Worm (Caenorhabditis elegans) whole organism, late embryonic: ENCODE measurements around the gene srg-42.

Experiments
- C08G9.2 ChIP-seq: sonication (generic microtip); optimal IDR thresholded peaks from 2 replicates; lab custom pipeline; 2016; ENCODE audit warnings: mild to moderate bottlenecking, missing genetic modification characterization, moderate library complexity, missing compliant biosample characterization
- K09A11.1 ChIP-seq: sonication (generic microtip); optimal IDR thresholded peaks from 2 replicates; lab custom pipeline; 2017; ENCODE audit warnings: antibody characterized with exemption, mild to moderate bottlenecking, missing genetic modification characterization, missing compliant biosample characterization; ENCODE audit not compliant: insufficient read depth
- ama-1 ChIP-seq: fragments of 150-350 bp; optimal IDR thresholded peaks from 2 replicates; lab custom pipeline; 2014
- ceh-18 ChIP-seq: sonication (generic microtip); optimal IDR thresholded peaks from 2 replicates; lab custom pipeline; 2016; ENCODE audit warnings: missing genetic modification characterization, missing compliant biosample characterization
- ceh-2 ChIP-seq: sonication (generic microtip); optimal IDR thresholded peaks from 2 replicates; lab custom pipeline; 2016; ENCODE audit warnings: missing genotype, missing genetic modification characterization, missing compliant biosample characterization
- ceh-24 ChIP-seq: sonication (generic microtip); optimal IDR thresholded peaks from 2 replicates; lab custom pipeline; 2016; ENCODE audit warnings: mild to moderate bottlenecking, missing genetic modification characterization, missing compliant biosample characterization
- ceh-34 ChIP-seq: sonication (generic microtip); optimal IDR thresholded peaks from 2 replicates; lab custom pipeline; 2016; ENCODE audit warnings: mild to moderate bottlenecking, missing genetic modification characterization, missing compliant biosample characterization
- ceh-45 ChIP-seq: fragments of 200-800 bp; sonication (Bioruptor generic); IDR thresholded peaks from 2 replicates; pipeline ENCODE4 v1.3.6; 2022; ENCODE audit warnings: missing genetic modification reagents, missing genetic modification characterization, missing compliant biosample characterization
- che-1 ChIP-seq: sonication (generic microtip); optimal IDR thresholded peaks from 2 replicates; lab custom pipeline; 2016; ENCODE audit warnings: mild to moderate bottlenecking, missing genetic modification characterization, missing compliant biosample characterization
- dve-1 ChIP-seq: sonication (generic microtip); optimal IDR thresholded peaks from 2 replicates; lab custom pipeline; 2017; ENCODE audit warnings: antibody characterized with exemption, mild to moderate bottlenecking, missing genetic modification characterization, missing compliant biosample characterization
- elt-2 ChIP-seq: sonication (generic microtip); optimal IDR thresholded peaks from 2 replicates; lab custom pipeline; 2016; ENCODE audit warnings: missing genetic modification reagents, missing genetic modification characterization, missing compliant biosample characterization
- elt-4 ChIP-seq: sonication (generic microtip); optimal IDR thresholded peaks from 2 replicates; lab custom pipeline; 2016; ENCODE audit warnings: missing genetic modification characterization, missing compliant biosample characterization
- ets-4 ChIP-seq: sonication (generic microtip); optimal IDR thresholded peaks from 2 replicates; lab custom pipeline; 2016; ENCODE audit warnings: missing genetic modification characterization, missing compliant biosample characterization
- eyg-1 ChIP-seq: sonication (generic microtip); optimal IDR thresholded peaks from 2 replicates; lab custom pipeline; 2016; ENCODE audit warnings: missing genotype, missing genetic modification characterization, missing compliant biosample characterization
- fax-1 ChIP-seq: sonication (generic microtip); optimal IDR thresholded peaks from 2 replicates; lab custom pipeline; 2016; ENCODE audit warnings: missing genotype, missing genetic modification characterization, missing compliant biosample characterization
- hlh-30 ChIP-seq: sonication (generic microtip); optimal IDR thresholded peaks from 2 replicates; lab custom pipeline; 2017; ENCODE audit warnings: antibody characterized with exemption, missing genetic modification characterization, missing compliant biosample characterization; ENCODE audit not compliant: insufficient read depth
- hlh-8 ChIP-seq: sonication (generic microtip); optimal IDR thresholded peaks from 2 replicates; lab custom pipeline; 2016; ENCODE audit warnings: missing genotype, missing genetic modification characterization, missing compliant biosample characterization
- lin-11 ChIP-seq: fragments of 200-800 bp; sonication (Bioruptor generic); optimal IDR thresholded peaks from 2 replicates; lab custom pipeline; 2018; ENCODE audit warnings: mild to moderate bottlenecking, missing genetic modification characterization, missing compliant biosample characterization
- madf-2 ChIP-seq: sonication (generic microtip); optimal IDR thresholded peaks from 2 replicates; lab custom pipeline; 2017; ENCODE audit warnings: missing genetic modification characterization, missing compliant biosample characterization
- nfya-1 ChIP-seq: sonication (generic microtip); optimal IDR thresholded peaks from 2 replicates; lab custom pipeline; 2017; ENCODE audit warnings: missing genetic modification characterization, mild to moderate bottlenecking, missing compliant biosample characterization, antibody characterized with exemption, moderate library complexity
- nhr-232 ChIP-seq: sonication (generic microtip); optimal IDR thresholded peaks from 2 replicates; lab custom pipeline; 2016; ENCODE audit warnings: missing genetic modification characterization, missing compliant biosample characterization
- npax-4 ChIP-seq: sonication (generic microtip); optimal IDR thresholded peaks from 2 replicates; lab custom pipeline; 2016; ENCODE audit warnings: missing genetic modification characterization, missing compliant biosample characterization
- odd-2 ChIP-seq: sonication (generic microtip); optimal IDR thresholded peaks from 2 replicates; lab custom pipeline; 2017; ENCODE audit warnings: antibody characterized with exemption, mild to moderate bottlenecking, missing genetic modification characterization, missing compliant biosample characterization
- pag-3 ChIP-seq: sonication (generic microtip); optimal IDR thresholded peaks from 2 replicates; lab custom pipeline; 2016; ENCODE audit warnings: missing compliant biosample characterization, missing genetic modification characterization, borderline replicate concordance
- pha-4 ChIP-seq: fragments of 150-350 bp; optimal IDR thresholded peaks from 2 replicates; lab custom pipeline; 2018; ENCODE audit warnings: missing biosample characterization, missing genetic modification reagents, missing genetic modification characterization
- pqm-1 ChIP-seq: sonication (generic microtip); optimal IDR thresholded peaks from 2 replicates; lab custom pipeline; 2016; ENCODE audit warnings: missing genetic modification characterization, missing compliant biosample characterization
- pros-1 ChIP-seq: fragments of 150-350 bp; optimal IDR thresholded peaks from 2 replicates; lab custom pipeline; 2014; ENCODE audit warnings: missing biosample characterization, missing genetic modification reagents, missing genetic modification characterization
- sox-2 ChIP-seq: fragments of 200-800 bp; sonication (Bioruptor generic); IDR thresholded peaks from 2 replicates; pipeline ENCODE4 v1.3.6; 2022; ENCODE audit warnings: missing genetic modification reagents, missing genetic modification characterization, missing compliant biosample characterization
- tbx-7 ChIP-seq: sonication (generic microtip); optimal IDR thresholded peaks from 2 replicates; lab custom pipeline; 2016; ENCODE audit warnings: missing genotype, missing genetic modification characterization, missing compliant biosample characterization
- unc-3 ChIP-seq, 2 experiments: fragments of 200-800 bp in 1 of 2; sonication (Bioruptor generic) in 1 of 2; sonication (generic microtip) in 1 of 2; conservative IDR thresholded peaks in 1 of 2; optimal IDR thresholded peaks in 1 of 2; 2 replicates each; pipeline versions ENCODE4 v1.3.6 to Lab custom; 2016 to 2022; ENCODE audit warnings: missing compliant biosample characterization in 2 of 2, missing genetic modification characterization in 2 of 2, missing genetic modification reagents in 1 of 2
- unc-42 ChIP-seq: sonication (generic microtip); optimal IDR thresholded peaks from 2 replicates; lab custom pipeline; 2016; ENCODE audit warnings: missing genotype, missing genetic modification characterization, missing compliant biosample characterization
- unc-55 ChIP-seq: sonication (generic microtip); optimal IDR thresholded peaks from 2 replicates; lab custom pipeline; 2017; ENCODE audit warnings: missing biosample characterization, missing genetic modification reagents, missing genetic modification characterization
- unc-86 ChIP-seq: sonication (generic microtip); optimal IDR thresholded peaks from 2 replicates; lab custom pipeline; 2016; ENCODE audit warnings: missing genetic modification characterization, missing compliant biosample characterization
- zip-5 ChIP-seq: sonication (generic microtip); optimal IDR thresholded peaks from 2 replicates; lab custom pipeline; 2016; ENCODE audit warnings: missing genetic modification characterization, missing compliant biosample characterization

The srg-42 gene

DNA sequence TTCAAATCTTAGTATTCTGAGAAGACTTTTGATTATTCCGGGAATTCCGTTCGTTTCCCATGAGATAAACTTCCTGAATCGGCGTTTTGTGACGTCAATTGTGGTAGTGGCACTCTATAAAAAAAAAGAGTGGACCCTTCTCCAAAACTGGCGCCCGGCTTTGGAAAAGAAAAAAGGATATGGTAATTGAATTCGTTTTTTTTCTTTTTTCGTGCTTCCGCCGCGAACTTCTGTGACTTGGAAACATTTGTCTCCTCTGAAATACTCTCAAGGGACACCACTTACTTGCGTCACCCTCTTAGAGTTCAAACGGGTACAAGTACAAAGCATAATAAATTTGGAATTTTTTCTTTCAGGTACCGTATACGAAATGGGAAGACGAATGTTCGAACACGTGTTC is 14.8 kb upstream of the srg-42 start:
- peak; percentile 31 for TF ChIP-seq unc-42 (tag; lab: Kevin White, UChicago)
- TF ChIP-seq nhr-232 (tag; lab: Kevin White, UChicago): no peak
- TF ChIP-seq, all 69 proteins: peak for 1

ce11 chrV:11171906-11172305 is 14.1 kb upstream of the srg-42 start, which contains the start of gene T19C4.5:
T19C4.5 (plus strand) TSS chrV:11172213.
- TF ChIP-seq pha-4 (tag; lab: Kevin White, UChicago): no peak
- TF ChIP-seq ceh-34 (tag; lab: Kevin White, UChicago): no peak
- no peak for TF ChIP-seq odd-2 (tag; lab: Kevin White, UChicago)
- TF ChIP-seq ama-1 (lab: Kevin White, UChicago): no peak
- no peak for TF ChIP-seq dve-1

ce11 chrV:11170564-11171329 is 12.9 kb upstream of the srg-42 start:
- no peak for TF ChIP-seq K09A11.1 (tag; lab: Kevin White, UChicago)
- no peak for TF ChIP-seq hlh-30 (tag; lab: Kevin White, UChicago)
- no peak for TF ChIP-seq ama-1 (lab: Kevin White, UChicago)
- no peak for TF ChIP-seq eyg-1 (tag; lab: Kevin White, UChicago)

DNA sequence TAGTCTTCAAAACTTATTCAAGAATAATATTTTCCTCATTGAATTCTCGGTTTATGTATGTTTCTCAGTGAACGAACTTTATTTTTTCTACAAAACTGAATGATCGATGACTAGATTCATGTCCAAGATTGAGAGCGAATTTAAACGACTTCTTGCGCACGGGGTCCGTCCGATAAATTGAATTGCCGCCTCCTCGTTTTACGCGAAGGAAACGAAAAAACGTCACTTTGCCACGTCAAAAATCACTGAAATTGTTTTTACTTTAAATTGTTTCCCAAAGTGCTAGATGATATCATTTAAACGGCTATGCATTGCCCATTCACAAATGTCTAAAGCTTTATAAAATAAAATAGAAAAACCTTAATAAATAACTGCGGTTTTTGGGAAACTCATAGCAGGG is 9.9 kb upstream of the srg-42 start:
- TF ChIP-seq eyg-1 (tag; lab: Kevin White, UChicago): no peak
- TF ChIP-seq unc-42 (tag; lab: Kevin White, UChicago): peak; percentile 42
- TF ChIP-seq ceh-24 (tag; lab: Kevin White, UChicago): no peak

DNA sequence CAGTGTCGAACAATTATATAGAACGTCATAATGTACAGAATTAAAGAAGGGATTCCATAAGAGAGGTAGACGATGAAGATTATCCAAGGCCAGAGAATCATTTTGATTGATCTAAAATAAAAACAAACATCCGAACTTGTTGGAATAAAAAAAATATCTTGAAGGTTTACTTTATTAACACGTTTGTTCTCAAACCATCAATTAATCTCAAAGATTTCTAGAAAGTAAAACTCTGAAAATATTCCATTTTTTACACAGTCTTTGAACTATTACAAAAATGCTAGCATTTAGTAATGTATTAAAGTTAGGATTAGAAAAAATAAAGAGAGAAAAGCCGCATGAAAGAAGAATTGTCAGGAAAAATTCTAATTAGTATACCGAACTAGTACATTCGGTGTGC is 6.6 kb upstream of the srg-42 start, which contains the start of gene srg-40:
Gene srg-40 (minus strand): TSS at position 101 of the 400 bp plus-strand sequence.
- TF ChIP-seq ceh-45 (GFP tag; lab: Robert Waterston, UW) (no peak), zip-5 (tag; lab: Kevin White, UChicago) (no peak), unc-42 (tag; lab: Kevin White, UChicago) (no peak), che-1 (no peak), ceh-24 (tag; lab: Kevin White, UChicago) (no peak), tbx-7 (tag; lab: Kevin White, UChicago) (no peak), K09A11.1 (tag; lab: Kevin White, UChicago) (no peak), unc-3 (GFP tag; conservative IDR thresholded peaks at IDR 0.05; lab: Robert Waterston, UW) (no peak), unc-3 (tag; optimal IDR thresholded peaks at IDR 0.05; lab: Kevin White, UChicago) (no peak), pqm-1 (tag; lab: Kevin White, UChicago) (no peak), unc-86 (tag; lab: Kevin White, UChicago) (no peak), ceh-2 (tag; lab: Kevin White, UChicago) (no peak), C08G9.2 (tag; lab: Kevin White, UChicago) (no peak), npax-4 (tag; lab: Kevin White, UChicago) (no peak), unc-55 (no peak), nfya-1 (tag; lab: Kevin White, UChicago) (no peak), pros-1 (no peak), ceh-18 (tag; lab: Kevin White, UChicago) (no peak)

DNA sequence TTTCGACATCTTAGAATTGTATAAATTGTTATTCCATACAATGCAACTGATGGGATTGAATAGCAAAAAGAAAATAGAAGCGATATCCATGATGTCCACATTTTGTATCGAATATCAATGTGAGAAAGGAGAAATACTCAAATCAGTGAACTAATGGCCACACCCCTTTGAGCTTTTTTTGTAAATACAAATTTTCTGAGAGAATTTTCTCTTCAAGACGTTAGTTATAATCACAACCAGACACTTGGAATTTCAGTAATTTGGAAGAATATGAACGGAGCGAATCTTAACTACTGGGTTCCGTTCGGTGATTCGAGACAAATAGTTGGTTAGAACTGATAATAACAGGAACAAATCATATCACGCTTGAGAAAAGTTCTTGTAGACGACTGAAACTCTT is 3.9 kb upstream of the srg-42 start, which contains the start of gene srg-41:
Gene srg-41 (minus strand): TSS at position 101 of the 400 bp plus-strand sequence.
- TF ChIP-seq unc-55 (no peak), elt-4 (no peak), zip-5 (tag; lab: Kevin White, UChicago) (no peak), pag-3 (no peak), K09A11.1 (tag; lab: Kevin White, UChicago) (no peak), ceh-2 (tag; lab: Kevin White, UChicago) (no peak), hlh-8 (tag; lab: Kevin White, UChicago) (no peak), tbx-7 (tag; lab: Kevin White, UChicago) (no peak), sox-2 (GFP tag; lab: Robert Waterston, UW) (no peak), ceh-24 (tag; lab: Kevin White, UChicago) (no peak), fax-1 (tag; lab: Kevin White, UChicago) (no peak), dve-1 (no peak), ama-1 (lab: Kevin White, UChicago) (no peak), ets-4 (tag; lab: Kevin White, UChicago) (no peak), unc-3 (GFP tag; conservative IDR thresholded peaks at IDR 0.05; lab: Robert Waterston, UW) (no peak), unc-3 (tag; optimal IDR thresholded peaks at IDR 0.05; lab: Kevin White, UChicago) (no peak), madf-2 (tag; lab: Kevin White, UChicago) (no peak), lin-11 (tag; lab: Kevin White, UChicago) (no peak), elt-2 (tag; lab: Kevin White, UChicago) (no peak), eyg-1 (tag; lab: Kevin White, UChicago) (no peak)
